Worm (Caenorhabditis elegans) whole organism, mixed stage, embryonic: Measurements from ENCODE around the gene F22E5.13.

Experiments used
- elt-1 ChIP-seq: sonication (generic microtip); optimal IDR thresholded peaks from 2 replicates; lab custom pipeline; 2017; ENCODE audit warnings: missing genetic modification characterization, mild to moderate bottlenecking, missing compliant biosample characterization, antibody characterized with exemption, moderate library complexity, borderline replicate concordance; ENCODE audit not compliant: insufficient read depth
- lsy-2 ChIP-seq: fragments of 150-350 bp; optimal IDR thresholded peaks from 2 replicates; lab custom pipeline; 2014; ENCODE audit warnings: missing biosample characterization, missing genetic modification characterization
- mep-1 ChIP-seq: fragments of 150-350 bp; optimal IDR thresholded peaks from 2 replicates; lab custom pipeline; 2017; ENCODE audit warnings: missing biosample characterization, missing genetic modification reagents, missing genetic modification characterization, inconsistent platforms
- nhr-28 ChIP-seq: fragments of 150-350 bp; optimal IDR thresholded peaks from 2 replicates; lab custom pipeline; 2014; ENCODE audit warnings: missing biosample characterization, missing genetic modification characterization
- pha-4 ChIP-seq: fragments of 150-350 bp; optimal IDR thresholded peaks from 2 replicates; lab custom pipeline; 2018; ENCODE audit warnings: missing biosample characterization, missing genetic modification reagents, missing genetic modification characterization
- unc-39 ChIP-seq: fragments of 150-350 bp; optimal IDR thresholded peaks from 2 replicates; lab custom pipeline; 2014; ENCODE audit warnings: missing biosample characterization, missing genetic modification characterization
- ztf-11 ChIP-seq: fragments of 150-350 bp; optimal IDR thresholded peaks from 2 replicates; lab custom pipeline; 2014; ENCODE audit warnings: missing biosample characterization, missing genetic modification characterization

DNA sequence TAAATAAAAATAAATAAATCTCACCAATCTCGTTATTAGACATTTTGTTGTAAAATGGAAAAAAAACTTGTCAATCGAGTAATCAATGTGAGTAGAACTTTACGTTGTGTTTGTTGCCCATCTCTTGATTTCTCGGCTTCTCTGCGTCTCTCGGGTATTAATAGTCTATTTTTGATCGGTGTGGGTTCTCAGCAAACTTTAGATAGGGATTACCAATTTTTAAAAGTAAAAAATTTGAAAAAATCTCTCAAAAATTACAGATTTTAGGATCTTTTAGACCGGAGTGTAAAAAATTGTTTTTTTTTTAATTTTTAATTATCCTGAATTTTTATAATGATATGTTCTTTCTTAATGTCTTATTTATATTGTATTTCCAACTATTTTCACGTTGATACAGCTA lies 12.1 kb downstream of the F22E5.13 start, which contains the start of gene F22E5.21:
- TF ChIP-seq ztf-11 (tag; lab: Kevin White, UChicago), result no peak
- TF ChIP-seq elt-1 (tag; lab: Kevin White, UChicago), result no peak
- no peak for TF ChIP-seq pha-4 (tag; lab: Kevin White, UChicago)
- TF ChIP-seq nhr-28 (tag; lab: Kevin White, UChicago), result no peak
- no peak for TF ChIP-seq lsy-2 (tag; lab: Kevin White, UChicago)
- TF ChIP-seq unc-39 (tag; lab: Kevin White, UChicago), result no peak
- TF ChIP-seq mep-1 (tag; lab: Kevin White, UChicago), result no peak
